Worm (Caenorhabditis elegans): ENCODE measurements around the gene str-5.

Gene str-5

ce11 chrV:15719570-15719969, 33.5 kb upstream of the str-5 start, which contains the start of gene Y6E2A.7:
Gene Y6E2A.7, plus strand, starts transcription at chrV:15719870.
- no peak for TF ChIP-seq tra-4 (tag; optimal IDR thresholded peaks at IDR 0.05)
- TF ChIP-seq pes-1 (GFP tag; IDR thresholded peaks at IDR 0.05) = no peak
- TF ChIP-seq tbx-37 (GFP tag; conservative IDR thresholded peaks at IDR 0.05) = no peak
- no peak for TF ChIP-seq aly-1 (tag; optimal IDR thresholded peaks at IDR 0.05)
- no peak for TF ChIP-seq ceh-36 (tag; optimal IDR thresholded peaks at IDR 0.05)
- TF ChIP-seq F13C5.2 (tag; optimal IDR thresholded peaks at IDR 0.05) = no peak
- no peak for TF ChIP-seq flt-1 (GFP tag; IDR thresholded peaks at IDR 0.05)

DNA sequence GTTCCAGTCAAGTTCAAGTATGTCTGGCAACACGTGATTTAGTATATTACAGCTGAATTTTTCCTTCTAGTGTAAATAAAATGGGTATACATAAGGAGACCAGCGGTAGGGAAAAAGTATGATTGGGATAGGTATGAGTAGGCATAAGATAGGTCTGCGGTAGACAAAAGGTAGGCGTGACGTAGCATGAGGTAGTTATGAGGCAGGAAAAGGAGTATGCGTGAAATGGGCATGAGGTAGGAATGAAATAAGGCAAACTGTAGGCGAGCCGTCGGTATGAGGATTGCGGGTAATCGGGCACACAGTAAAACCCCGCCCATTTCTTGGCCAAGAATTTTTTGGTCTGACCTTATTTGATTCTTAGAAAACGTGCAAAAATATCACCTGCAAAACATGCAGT, 31.6 kb upstream of the str-5 start:
- TF ChIP-seq pes-1 (GFP tag; IDR thresholded peaks at IDR 0.05) = no peak
- no peak for TF ChIP-seq tbx-11 (GFP tag; IDR thresholded peaks at IDR 0.05)
- TF ChIP-seq hnd-1 (tag; optimal IDR thresholded peaks at IDR 0.05) = no peak
- TF ChIP-seq aly-1 (tag; optimal IDR thresholded peaks at IDR 0.05) = no peak
- TF ChIP-seq ceh-13 (GFP tag; optimal IDR thresholded peaks at IDR 0.05) = no peak
- no peak for TF ChIP-seq ets-7 (tag; optimal IDR thresholded peaks at IDR 0.05)
- no peak for TF ChIP-seq F13C5.2 (tag; optimal IDR thresholded peaks at IDR 0.05)
- no peak for TF ChIP-seq tra-4 (tag; optimal IDR thresholded peaks at IDR 0.05)
- no peak for TF ChIP-seq flt-1 (GFP tag; IDR thresholded peaks at IDR 0.05)
- TF ChIP-seq ceh-36 (tag; optimal IDR thresholded peaks at IDR 0.05) = no peak
- no peak for TF ChIP-seq scrt-1 (GFP tag; IDR thresholded peaks at IDR 0.05)
- TF ChIP-seq hmg-4 (GFP tag; optimal IDR thresholded peaks at IDR 0.05) = no peak
- no peak for TF ChIP-seq sea-1 (GFP tag; conservative IDR thresholded peaks at IDR 0.05)
- no peak for TF ChIP-seq hmbx-1 (tag; optimal IDR thresholded peaks at IDR 0.05)
- TF ChIP-seq ama-1 (optimal IDR thresholded peaks at IDR 0.05) = no peak
- no peak for TF ChIP-seq B0310.2 (tag; optimal IDR thresholded peaks at IDR 0.05)

ce11 chrV:15721888-15722287, 31.2 kb upstream of the str-5 start, which contains the start of gene srh-140:
Gene srh-140, plus strand, starts transcription at chrV:15722188.
- TF ChIP-seq tbx-11 (GFP tag; IDR thresholded peaks at IDR 0.05) (no peak), B0310.2 (tag; optimal IDR thresholded peaks at IDR 0.05) (no peak), ama-1 (optimal IDR thresholded peaks at IDR 0.05) (no peak), tbx-37 (GFP tag; conservative IDR thresholded peaks at IDR 0.05) (no peak), tra-4 (tag; optimal IDR thresholded peaks at IDR 0.05) (no peak), ceh-36 (tag; optimal IDR thresholded peaks at IDR 0.05) (no peak), aly-1 (tag; optimal IDR thresholded peaks at IDR 0.05) (no peak), ceh-13 (GFP tag; optimal IDR thresholded peaks at IDR 0.05) (no peak), hmg-4 (GFP tag; optimal IDR thresholded peaks at IDR 0.05) (no peak), ets-7 (tag; optimal IDR thresholded peaks at IDR 0.05) (no peak), sea-1 (GFP tag; conservative IDR thresholded peaks at IDR 0.05) (no peak), pes-1 (GFP tag; IDR thresholded peaks at IDR 0.05) (no peak), flt-1 (GFP tag; IDR thresholded peaks at IDR 0.05) (no peak), hnd-1 (tag; optimal IDR thresholded peaks at IDR 0.05) (no peak), scrt-1 (GFP tag; IDR thresholded peaks at IDR 0.05) (no peak), F13C5.2 (tag; optimal IDR thresholded peaks at IDR 0.05) (no peak), hmbx-1 (tag; optimal IDR thresholded peaks at IDR 0.05) (no peak)

DNA sequence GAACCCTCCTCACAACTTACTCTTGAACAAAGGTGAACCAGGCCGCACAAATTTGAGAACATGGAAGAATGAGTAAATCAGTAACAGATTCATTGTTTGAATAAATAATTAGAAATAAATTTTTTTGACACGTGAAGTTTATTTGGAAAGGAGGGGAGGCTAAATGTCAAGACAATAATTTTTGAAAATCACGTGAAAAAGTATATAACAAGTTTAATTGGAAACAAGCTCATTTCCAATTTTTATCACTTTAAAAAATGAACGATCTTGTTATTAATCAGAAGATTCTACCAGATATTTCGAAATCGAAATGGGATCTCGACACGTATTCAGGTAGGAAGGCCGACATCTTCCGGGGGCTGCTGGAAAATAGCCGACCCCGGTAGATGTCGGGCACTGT, 26.4 kb upstream of the str-5 start, which contains the start of the genes irld-57 and sfxn-1.3:
Gene irld-57 (minus strand): TSS at position 101 of the 400 bp plus-strand sequence.
Gene sfxn-1.3 (plus strand): TSS at position 232 of the 400 bp plus-strand sequence.
- no peak for TF ChIP-seq scrt-1 (GFP tag; IDR thresholded peaks at IDR 0.05)
- TF ChIP-seq tra-4 (tag; optimal IDR thresholded peaks at IDR 0.05) = no peak
- TF ChIP-seq pes-1 (GFP tag; IDR thresholded peaks at IDR 0.05) = no peak
- no peak for TF ChIP-seq tbx-11 (GFP tag; IDR thresholded peaks at IDR 0.05)
- no peak for TF ChIP-seq flt-1 (GFP tag; IDR thresholded peaks at IDR 0.05)
- TF ChIP-seq sea-1 (GFP tag; conservative IDR thresholded peaks at IDR 0.05) = no peak
- TF ChIP-seq ama-1 (optimal IDR thresholded peaks at IDR 0.05) = no peak
- TF ChIP-seq hmg-4 (GFP tag; optimal IDR thresholded peaks at IDR 0.05) = no peak
- TF ChIP-seq hnd-1 (tag; optimal IDR thresholded peaks at IDR 0.05) = no peak
- TF ChIP-seq ceh-36 (tag; optimal IDR thresholded peaks at IDR 0.05) = no peak
- TF ChIP-seq aly-1 (tag; optimal IDR thresholded peaks at IDR 0.05) = no peak
- TF ChIP-seq B0310.2 (tag; optimal IDR thresholded peaks at IDR 0.05) = no peak
- TF ChIP-seq hmbx-1 (tag; optimal IDR thresholded peaks at IDR 0.05) = no peak
- TF ChIP-seq tbx-37 (GFP tag; conservative IDR thresholded peaks at IDR 0.05) = no peak
- TF ChIP-seq F13C5.2 (tag; optimal IDR thresholded peaks at IDR 0.05) = no peak
- TF ChIP-seq ceh-13 (GFP tag; optimal IDR thresholded peaks at IDR 0.05) = no peak
- TF ChIP-seq ets-7 (tag; optimal IDR thresholded peaks at IDR 0.05) = no peak

- TF ChIP-seq aly-1 (tag; optimal IDR thresholded peaks at IDR 0.05) (no peak), pes-1 (GFP tag; IDR thresholded peaks at IDR 0.05) (no peak), F13C5.2 (tag; optimal IDR thresholded peaks at IDR 0.05) (no peak), hmg-4 (GFP tag; optimal IDR thresholded peaks at IDR 0.05) (no peak), ets-7 (tag; optimal IDR thresholded peaks at IDR 0.05) (no peak), flt-1 (GFP tag; IDR thresholded peaks at IDR 0.05) (no peak), ama-1 (optimal IDR thresholded peaks at IDR 0.05) (no peak), ceh-13 (GFP tag; optimal IDR thresholded peaks at IDR 0.05) (no peak), sea-1 (GFP tag; conservative IDR thresholded peaks at IDR 0.05) (no peak)
Measured at ce11 chrV:15730459-15730858, 22.6 kb upstream of the str-5 start, which contains the start of gene Y6E2A.10. Gene Y6E2A.10, minus strand, starts transcription at chrV:15730559.

- no peak for TF ChIP-seq pes-1 (GFP tag; IDR thresholded peaks at IDR 0.05)
Measured at ce11 chrV:15732209-15732608, 20.8 kb upstream of the str-5 start, which contains the start of gene str-38. Gene str-38, minus strand, starts transcription at chrV:15732309.

ce11 chrV:15733020-15733419, 20.0 kb upstream of the str-5 start:
- no peak for TF ChIP-seq hmg-4 (GFP tag; optimal IDR thresholded peaks at IDR 0.05)
- TF ChIP-seq tra-4 (tag; optimal IDR thresholded peaks at IDR 0.05) = no peak
- no peak for TF ChIP-seq hmbx-1 (tag; optimal IDR thresholded peaks at IDR 0.05)
- TF ChIP-seq pes-1 (GFP tag; IDR thresholded peaks at IDR 0.05) = no peak
- no peak for TF ChIP-seq ceh-13 (GFP tag; optimal IDR thresholded peaks at IDR 0.05)
- no peak for TF ChIP-seq aly-1 (tag; optimal IDR thresholded peaks at IDR 0.05)
- TF ChIP-seq tbx-11 (GFP tag; IDR thresholded peaks at IDR 0.05) = no peak
- no peak for TF ChIP-seq B0310.2 (tag; optimal IDR thresholded peaks at IDR 0.05)
- TF ChIP-seq flt-1 (GFP tag; IDR thresholded peaks at IDR 0.05) = no peak
- TF ChIP-seq sea-1 (GFP tag; conservative IDR thresholded peaks at IDR 0.05) = no peak
- no peak for TF ChIP-seq scrt-1 (GFP tag; IDR thresholded peaks at IDR 0.05)
- TF ChIP-seq ama-1 (optimal IDR thresholded peaks at IDR 0.05) = no peak
- no peak for TF ChIP-seq tbx-37 (GFP tag; conservative IDR thresholded peaks at IDR 0.05)
- no peak for TF ChIP-seq F13C5.2 (tag; optimal IDR thresholded peaks at IDR 0.05)
- no peak for TF ChIP-seq ceh-36 (tag; optimal IDR thresholded peaks at IDR 0.05)
- TF ChIP-seq hnd-1 (tag; optimal IDR thresholded peaks at IDR 0.05) = no peak

Measured in whole organism, early embryonic.